Fruit fly (Drosophila melanogaster): ENCODE data around the gene Bruce.

Gene Bruce

DNA sequence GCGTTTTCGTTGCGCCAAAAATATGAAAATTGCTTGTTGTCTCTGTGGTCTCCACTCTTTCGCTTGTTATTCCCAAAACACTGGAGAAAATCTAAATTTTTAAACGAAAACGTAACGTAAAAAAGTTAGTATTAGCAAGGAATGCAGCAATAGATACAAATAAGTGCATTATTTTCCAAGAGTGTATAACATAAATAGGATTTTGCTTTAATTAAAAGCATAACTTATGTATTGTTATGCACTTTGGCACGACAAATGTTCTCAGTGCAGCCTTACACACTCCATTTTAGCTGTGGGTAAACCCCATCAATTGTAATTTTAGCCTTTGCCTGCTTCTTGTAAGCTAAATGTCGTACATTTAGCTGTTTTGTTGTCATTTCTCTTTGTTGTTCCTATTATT lies 55.2 kb downstream of the Bruce start (continued):
- TF ChIP-seq CG3919 (GFP tag; optimal IDR thresholded peaks at IDR 0.05) (peak; percentile 24), Smox (GFP tag; optimal IDR thresholded peaks at IDR 0.05) (no peak), CG34406 (GFP tag; optimal IDR thresholded peaks at IDR 0.05) (peak; percentile 3), dsx (GFP tag; optimal IDR thresholded peaks at IDR 0.05; ENCODE audit: poor library complexity, severe bottlenecking) (no peak), Hr4 (GFP tag; optimal IDR thresholded peaks at IDR 0.05) (peak; percentile 48), CG8119 (GFP tag; IDR thresholded peaks at IDR 0.05) (peak; percentile 39; the same call in 1 of the 3 replicates), cyc (GFP tag; optimal IDR thresholded peaks at IDR 0.05) (peak; percentile 18), ss (GFP tag; optimal IDR thresholded peaks at IDR 0.05) (no peak), CG31627 (GFP tag; optimal IDR thresholded peaks at IDR 0.05) (no peak), CG15336 (GFP tag; IDR thresholded peaks at IDR 0.05) (peak; percentile 59; the same call in 1 of the 2 replicates), CG11902 (GFP tag; optimal IDR thresholded peaks at IDR 0.05) (no peak), fd85E (GFP tag; optimal IDR thresholded peaks at IDR 0.05) (no peak), dac (GFP tag; optimal IDR thresholded peaks at IDR 0.05) (no peak), topi (GFP tag; optimal IDR thresholded peaks at IDR 0.05) (peak; percentile 16), Eip93F (GFP tag; optimal IDR thresholded peaks at IDR 0.05) (no peak), CG6792 (GFP tag; optimal IDR thresholded peaks at IDR 0.05) (peak; percentile 10), Ets96B (tag; optimal IDR thresholded peaks at IDR 0.05) (no peak), CG6854 (GFP tag; optimal IDR thresholded peaks at IDR 0.05) (no peak), spab (GFP tag; optimal IDR thresholded peaks at IDR 0.05) (no peak), Eip78C (GFP tag) (peak; percentile 68), CG16779 (tag; optimal IDR thresholded peaks at IDR 0.05) (no peak), net (GFP tag; optimal IDR thresholded peaks at IDR 0.05) (no peak), Hr38 (GFP tag; optimal IDR thresholded peaks at IDR 0.05) (no peak)

- TF ChIP-seq CG32006 (GFP tag; optimal IDR thresholded peaks at IDR 0.05), result peak; percentile 8
- no peak for TF ChIP-seq svp (GFP tag)
- TF ChIP-seq dsx (GFP tag; optimal IDR thresholded peaks at IDR 0.05; ENCODE audit: poor library complexity, severe bottlenecking), result no peak
Observed at dm6 chr3R:10274829-10275228, 56.3 kb downstream of the Bruce start.

- TF ChIP-seq CG31627 (GFP tag; optimal IDR thresholded peaks at IDR 0.05), result no peak
- no peak for TF ChIP-seq CG32006 (GFP tag; optimal IDR thresholded peaks at IDR 0.05)
- TF ChIP-seq Hr38 (GFP tag; optimal IDR thresholded peaks at IDR 0.05), result no peak
- no peak for TF ChIP-seq CG7368 (GFP tag; optimal IDR thresholded peaks at IDR 0.05)
- TF ChIP-seq Eip75B (GFP tag; optimal IDR thresholded peaks at IDR 0.05), result no peak
- no peak for TF ChIP-seq CG8119 (GFP tag; IDR thresholded peaks at IDR 0.05)
- no peak for TF ChIP-seq Hr4 (GFP tag; optimal IDR thresholded peaks at IDR 0.05)
Observed at dm6 chr3R:10274306-10274705, 56.8 kb downstream of the Bruce start.

DNA sequence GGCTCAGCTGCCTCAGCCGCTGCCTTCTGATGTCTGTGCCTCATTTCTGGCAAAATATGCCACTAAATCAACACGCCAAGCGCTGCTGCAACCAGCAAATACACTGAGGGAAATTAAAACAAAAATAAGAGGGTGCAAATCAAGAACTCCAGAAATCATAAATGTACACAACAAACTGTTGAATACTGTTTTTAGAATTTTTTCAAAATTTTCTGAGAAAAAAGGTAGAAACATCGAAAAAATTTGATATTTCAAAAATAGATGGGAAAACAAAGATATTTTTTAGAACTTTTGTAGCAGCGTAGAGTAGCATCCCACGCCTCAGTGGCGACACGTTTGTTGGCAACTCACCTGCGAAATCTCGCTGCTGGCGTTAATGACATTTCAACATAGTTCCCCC lies 58.5 kb downstream of the Bruce start:
- TF ChIP-seq vri (GFP tag; optimal IDR thresholded peaks at IDR 0.05) (no peak), eg (GFP tag; IDR thresholded peaks at IDR 0.05) (peak; percentile 80), dac (GFP tag; optimal IDR thresholded peaks at IDR 0.05) (no peak), CG10669 (GFP tag; optimal IDR thresholded peaks at IDR 0.05) (no peak), Hr4 (GFP tag; optimal IDR thresholded peaks at IDR 0.05) (peak; percentile 45), CG8119 (GFP tag; IDR thresholded peaks at IDR 0.05) (peak; percentile 55; the same call in 1 of the 3 replicates), CG6163 (GFP tag; IDR thresholded peaks at IDR 0.05) (peak; percentile 69), Sox102F (GFP tag; optimal IDR thresholded peaks at IDR 0.05) (no peak), net (GFP tag; optimal IDR thresholded peaks at IDR 0.05) (peak; percentile 57), Ets21C (GFP tag; optimal IDR thresholded peaks at IDR 0.05) (no peak), Eip78C (GFP tag) (peak; percentile 51), CG6276 (GFP tag; optimal IDR thresholded peaks at IDR 0.05) (peak; percentile 43), pdm3 (GFP tag; optimal IDR thresholded peaks at IDR 0.05) (peak; percentile 36), CG32006 (GFP tag; optimal IDR thresholded peaks at IDR 0.05) (peak; percentile 60), CG11294 (GFP tag; IDR thresholded peaks at IDR 0.05) (peak; percentile 35; the same call in 1 of the 2 replicates), CG1621 (tag; optimal IDR thresholded peaks at IDR 0.05) (no peak), CG11762 (GFP tag; optimal IDR thresholded peaks at IDR 0.05; ENCODE audit: insufficient read depth) (peak; percentile 11), Hr39 (GFP tag; optimal IDR thresholded peaks at IDR 0.05) (no peak), esn (GFP tag; optimal IDR thresholded peaks at IDR 0.05) (no peak), achi (GFP tag; optimal IDR thresholded peaks at IDR 0.05) (no peak), CG15336 (GFP tag; IDR thresholded peaks at IDR 0.05) (peak; percentile 67), Smox (GFP tag; optimal IDR thresholded peaks at IDR 0.05) (no peak), OdsH (GFP tag; optimal IDR thresholded peaks at IDR 0.05) (peak; percentile 44), cyc (GFP tag; optimal IDR thresholded peaks at IDR 0.05) (no peak), Sox14 (GFP tag; optimal IDR thresholded peaks at IDR 0.05) (no peak), salr (GFP tag; optimal IDR thresholded peaks at IDR 0.05) (peak in 1 of 2 experiments; percentile 30), CG3919 (GFP tag; optimal IDR thresholded peaks at IDR 0.05) (peak; percentile 9), CG10631 (GFP tag; optimal IDR thresholded peaks at IDR 0.05) (peak; percentile 16)

Measured in whole organism, prepupa.